Fruit fly (Drosophila melanogaster): ENCODE data around the gene Slc25A46b.

Slc25A46b gene

dm6 chr2L:18121367-18122230 lies 25.2 kb downstream of the Slc25A46b start (continued):
- TF ChIP-seq CG10267 (tag; optimal IDR thresholded peaks at IDR 0.05) (peak; percentile 29), Hmr (GFP tag; optimal IDR thresholded peaks at IDR 0.05) (peak; percentile 43), sisA (GFP tag; IDR thresholded peaks at IDR 0.05) (peak; percentile 38; the same call in 1 of the 2 replicates), CG12659 (GFP tag; optimal IDR thresholded peaks at IDR 0.05) (peak; percentile 26), ken (GFP tag; IDR thresholded peaks at IDR 0.05) (no peak), Neu2 (GFP tag; optimal IDR thresholded peaks at IDR 0.05; ENCODE audit: borderline replicate concordance) (no peak), chinmo (GFP tag; IDR thresholded peaks at IDR 0.05; ENCODE audit: partially characterized antibody) (0 out of 4 replicates have a peak, but pooled peaks have one; percentile 29), HLH4C (GFP tag; IDR thresholded peaks at IDR 0.05; ENCODE audit: partially characterized antibody) (no peak), stc (GFP tag; IDR thresholded peaks at IDR 0.05) (no peak), schlank (tag; optimal IDR thresholded peaks at IDR 0.05) (no peak), z (GFP tag; IDR thresholded peaks at IDR 0.05) (no peak), Pdp1 (GFP tag; optimal IDR thresholded peaks at IDR 0.05) (peak in 1 of 2 experiments; percentile 55), ERR (GFP tag; optimal IDR thresholded peaks at IDR 0.05) (no peak), CG32772 (GFP tag; IDR thresholded peaks at IDR 0.05) (peak; percentile 38; the same call in 1 of the 2 replicates), Nf-YA (GFP tag; IDR thresholded peaks at IDR 0.05) (no peak), CG13894 (tag; optimal IDR thresholded peaks at IDR 0.05) (no peak), CG11696 (GFP tag; IDR thresholded peaks at IDR 0.05) (no peak), CG7357 (GFP tag; IDR thresholded peaks at IDR 0.05) (peak; percentile 65; the same call in 2 of the 3 replicates), CG13123 (GFP tag; optimal IDR thresholded peaks at IDR 0.05) (no peak), TFAM (GFP tag; optimal IDR thresholded peaks at IDR 0.05) (no peak), lov (optimal IDR thresholded peaks at IDR 0.05) (no peak), lov (GFP tag; IDR thresholded peaks at IDR 0.05) (no peak), CG10431 (GFP tag; optimal IDR thresholded peaks at IDR 0.05) (no peak), ranshi (GFP tag; IDR thresholded peaks at IDR 0.05) (peak; percentile 27; the same call in 1 of the 2 replicates), CG12236 (GFP tag; optimal IDR thresholded peaks at IDR 0.05) (no peak), Dip2 (GFP tag; IDR thresholded peaks at IDR 0.05) (no peak), pnt (GFP tag; optimal IDR thresholded peaks at IDR 0.05) (peak; percentile 59), sob (GFP tag; IDR thresholded peaks at IDR 0.05) (0 out of 2 replicates have a peak, but pooled peaks have one; percentile 37), ATbp (GFP tag; optimal IDR thresholded peaks at IDR 0.05) (peak; percentile 45), PHDP (tag; optimal IDR thresholded peaks at IDR 0.05) (peak; percentile 40), D19A (tag; optimal IDR thresholded peaks at IDR 0.05) (no peak), so (GFP tag; IDR thresholded peaks at IDR 0.05) (no peak), Opbp (GFP tag; IDR thresholded peaks at IDR 0.05; ENCODE audit: partially characterized antibody) (no peak), Gug (GFP tag; IDR thresholded peaks at IDR 0.05) (peak; percentile 36; the same call in 2 of the 4 replicates), sqz (GFP tag; optimal IDR thresholded peaks at IDR 0.05) (no peak), CG14860 (GFP tag; IDR thresholded peaks at IDR 0.05; ENCODE audit: partially characterized antibody) (no peak), hbn (GFP tag; IDR thresholded peaks at IDR 0.05; ENCODE audit: partially characterized antibody) (no peak), Kr (GFP tag; optimal IDR thresholded peaks at IDR 0.05) (no peak), cg (GFP tag; optimal IDR thresholded peaks at IDR 0.05) (no peak), CG42726 (GFP tag; IDR thresholded peaks at IDR 0.05; ENCODE audit: partially characterized antibody) (no peak), scrt (GFP tag; optimal IDR thresholded peaks at IDR 0.05) (peak; percentile 17), CG3281 (GFP tag; optimal IDR thresholded peaks at IDR 0.05) (peak; percentile 19), CG2129 (GFP tag; IDR thresholded peaks at IDR 0.05; ENCODE audit: partially characterized antibody) (no peak), CG17361 (GFP tag; IDR thresholded peaks at IDR 0.05) (no peak), Hey (tag; optimal IDR thresholded peaks at IDR 0.05) (no peak), lab (GFP tag; optimal IDR thresholded peaks at IDR 0.05) (peak; percentile 68), fd3F (GFP tag; optimal IDR thresholded peaks at IDR 0.05) (no peak), Dll (GFP tag; IDR thresholded peaks at IDR 0.05; ENCODE audit: partially characterized antibody) (no peak)

Measured in whole organism, embryonic.